Worm (Caenorhabditis elegans) whole organism, young adult: ENCODE data around the gene sna-2.

Source experiments
- B0035.1 ChIP-seq: sonication (generic microtip); optimal IDR thresholded peaks from 2 replicates; lab custom pipeline; 2016; ENCODE audit warnings: missing genetic modification characterization, mild to moderate bottlenecking, missing compliant biosample characterization, missing genotype, missing genetic modification reagents
- C17E4.6 ChIP-seq: fragments of 200-800 bp; sonication (Bioruptor generic); IDR thresholded peaks from 2 replicates; pipeline ENCODE4 v1.3.6; 2022; ENCODE audit warnings: missing genetic modification reagents, missing genetic modification characterization, missing compliant biosample characterization
- F10E7.11 ChIP-seq: sonication (generic microtip); optimal IDR thresholded peaks from 2 replicates; lab custom pipeline; 2017; ENCODE audit warnings: mild to moderate bottlenecking, missing genetic modification characterization, moderate library complexity, missing compliant biosample characterization
- F23B12.7 ChIP-seq: sonication (generic microtip); optimal IDR thresholded peaks from 2 replicates; lab custom pipeline; 2017; ENCODE audit warnings: missing genetic modification characterization, mild to moderate bottlenecking, missing compliant biosample characterization, antibody characterized with exemption, moderate library complexity; ENCODE audit not compliant: insufficient read depth
- F33H1.4 ChIP-seq: fragments of 200-800 bp; sonication (Bioruptor generic); IDR thresholded peaks from 2 replicates; pipeline ENCODE4 v1.3.6; 2022; ENCODE audit warnings: missing genetic modification reagents, missing genetic modification characterization, missing compliant biosample characterization
- F39B2.1 ChIP-seq: fragments of 200-800 bp; sonication (Bioruptor generic); IDR thresholded peaks from 2 replicates; pipeline ENCODE4 v1.3.6; 2022; ENCODE audit warnings: missing genetic modification reagents, missing genetic modification characterization, missing compliant biosample characterization
- F57C9.4 ChIP-seq: sonication (generic microtip); optimal IDR thresholded peaks from 2 replicates; lab custom pipeline; 2017; ENCODE audit warnings: mild to moderate bottlenecking, missing genetic modification characterization, missing compliant biosample characterization
- Y53F4B.3 ChIP-seq: fragments of 200-800 bp; sonication (Bioruptor generic); IDR thresholded peaks from 2 replicates; pipeline ENCODE4 v1.3.6; 2022; ENCODE audit warnings: missing genetic modification reagents, missing genetic modification characterization, missing compliant biosample characterization
- Y53G8AR.9 ChIP-seq: fragments of 200-800 bp; sonication (Bioruptor generic); conservative IDR thresholded peaks from 2 replicates; pipeline ENCODE4 v1.3.6; 2022; ENCODE audit warnings: missing genetic modification reagents, missing genetic modification characterization, missing compliant biosample characterization
- Y79H2A.3 ChIP-seq: fragments of 200-800 bp; sonication (Bioruptor generic); conservative IDR thresholded peaks from 2 replicates; pipeline ENCODE4 v1.3.6; 2022; ENCODE audit warnings: missing genetic modification reagents, missing genetic modification characterization, missing compliant biosample characterization
- ZK185.1 ChIP-seq: sonication (generic microtip); optimal IDR thresholded peaks from 2 replicates; lab custom pipeline; 2016; ENCODE audit warnings: mild to moderate bottlenecking, missing genetic modification characterization, missing compliant biosample characterization; ENCODE audit not compliant: poor library complexity, severe bottlenecking
- ama-1 ChIP-seq, 3 experiments: fragments of 150-350 bp in 1 of 3; sonication (generic microtip) in 2 of 3; optimal IDR thresholded peaks; 2 replicates each; lab custom pipeline; 2014 to 2018; ENCODE audit warnings: missing biosample characterization in 2 of 3, missing genetic modification characterization in 2 of 3, missing genetic modification reagents in 2 of 3
- aptf-2 ChIP-seq: fragments of 200-800 bp; sonication (Bioruptor generic); conservative IDR thresholded peaks from 2 replicates; pipeline ENCODE4 v1.3.6; 2022; ENCODE audit warnings: missing genetic modification reagents, missing genetic modification characterization, missing compliant biosample characterization
- attf-5 ChIP-seq: fragments of 200-800 bp; sonication (Bioruptor generic); optimal IDR thresholded peaks from 2 replicates; lab custom pipeline; 2018; ENCODE audit warnings: mild to moderate bottlenecking, missing genetic modification characterization, missing compliant biosample characterization
- attf-6 ChIP-seq: fragments of 200-800 bp; sonication (Bioruptor generic); IDR thresholded peaks from 2 replicates; pipeline ENCODE4 v1.3.6; 2022; ENCODE audit warnings: missing genetic modification reagents, missing genetic modification characterization, missing compliant biosample characterization
- dpff-1 ChIP-seq: sonication (generic microtip); optimal IDR thresholded peaks from 2 replicates; lab custom pipeline; 2017; ENCODE audit warnings: mild to moderate bottlenecking, missing genetic modification characterization, missing compliant biosample characterization
- efl-1 ChIP-seq: fragments of 150-350 bp; optimal IDR thresholded peaks from 2 replicates; lab custom pipeline; 2014; ENCODE audit warnings: missing biosample characterization, missing genetic modification reagents, missing genetic modification characterization
- him-1 ChIP-seq: sonication (generic microtip); optimal IDR thresholded peaks from 2 replicates; lab custom pipeline; 2016; ENCODE audit warnings: missing genotype, missing genetic modification reagents, missing genetic modification characterization, missing compliant biosample characterization
- hrde-1 ChIP-seq: sonication (generic microtip); optimal IDR thresholded peaks from 2 replicates; lab custom pipeline; 2016; ENCODE audit warnings: missing genetic modification characterization, mild to moderate bottlenecking, missing compliant biosample characterization, moderate library complexity, missing genotype, missing genetic modification reagents, borderline replicate concordance
- lag-1 ChIP-seq: fragments of 200-800 bp; sonication (Bioruptor generic); IDR thresholded peaks from 2 replicates; pipeline ENCODE4 v1.3.6; 2022; ENCODE audit warnings: missing genetic modification reagents, missing genetic modification characterization, missing compliant biosample characterization
- let-526 ChIP-seq: fragments of 200-800 bp; sonication (Bioruptor generic); IDR thresholded peaks from 2 replicates; pipeline ENCODE4 v1.3.6; 2022; ENCODE audit warnings: missing genetic modification reagents, missing genetic modification characterization, missing compliant biosample characterization
- let-607 ChIP-seq, 2 experiments: fragments of 200-800 bp in 1 of 2; sonication (Bioruptor generic) in 1 of 2; sonication (generic microtip) in 1 of 2; optimal IDR thresholded peaks; 2 replicates each; lab custom pipeline; 2016 to 2018; ENCODE audit warnings: mild to moderate bottlenecking in 2 of 2, missing compliant biosample characterization in 2 of 2, missing genetic modification characterization in 2 of 2, moderate library complexity in 2 of 2, missing genotype in 1 of 2
- lin-40 ChIP-seq: sonication (generic microtip); optimal IDR thresholded peaks from 2 replicates; lab custom pipeline; 2016; ENCODE audit warnings: missing genetic modification characterization, mild to moderate bottlenecking, missing compliant biosample characterization, missing genotype, missing genetic modification reagents
- lin-54 ChIP-seq: fragments of 200-800 bp; sonication (Bioruptor generic); optimal IDR thresholded peaks from 2 replicates; lab custom pipeline; 2018; ENCODE audit warnings: mild to moderate bottlenecking, missing genetic modification characterization, missing compliant biosample characterization
- lsl-1 ChIP-seq: fragments of 200-800 bp; sonication (Bioruptor generic); optimal IDR thresholded peaks from 2 replicates; lab custom pipeline; 2018; ENCODE audit warnings: mild to moderate bottlenecking, missing genetic modification characterization, moderate library complexity, missing compliant biosample characterization
- madf-8 ChIP-seq: fragments of 200-800 bp; sonication (Bioruptor generic); conservative IDR thresholded peaks from 2 replicates; pipeline ENCODE4 v1.3.6; 2022; ENCODE audit warnings: missing genetic modification reagents, missing genetic modification characterization, missing compliant biosample characterization
- mcd-1 ChIP-seq: fragments of 200-800 bp; sonication (Bioruptor generic); IDR thresholded peaks from 2 replicates; pipeline ENCODE4 v1.3.6; 2022; ENCODE audit warnings: missing genetic modification reagents, missing genetic modification characterization, missing compliant biosample characterization
- nfya-1 ChIP-seq: sonication (generic microtip); optimal IDR thresholded peaks from 2 replicates; lab custom pipeline; 2017; ENCODE audit warnings: antibody characterized with exemption, missing compliant biosample characterization, missing genetic modification characterization, borderline replicate concordance; ENCODE audit not compliant: insufficient read depth
- nfya-2 ChIP-seq: fragments of 200-800 bp; sonication (Bioruptor generic); IDR thresholded peaks from 2 replicates; pipeline ENCODE4 v1.3.6; 2022; ENCODE audit warnings: missing genetic modification reagents, missing genetic modification characterization, missing compliant biosample characterization
- pbrm-1 ChIP-seq: fragments of 200-800 bp; sonication (Bioruptor generic); IDR thresholded peaks from 2 replicates; pipeline ENCODE4 v1.3.6; 2022; ENCODE audit warnings: missing genetic modification reagents, missing genetic modification characterization, missing compliant biosample characterization
- rcor-1 ChIP-seq: fragments of 200-800 bp; sonication (Bioruptor generic); IDR thresholded peaks from 2 replicates; pipeline ENCODE4 v1.3.6; 2022; ENCODE audit warnings: missing genetic modification reagents, missing genetic modification characterization, missing compliant biosample characterization
- rec-8 ChIP-seq, 2 experiments: sonication (generic microtip); optimal IDR thresholded peaks; 2 replicates each; lab custom pipeline; 2016; ENCODE audit warnings: mild to moderate bottlenecking in 2 of 2, missing genetic modification characterization in 2 of 2, missing genetic modification reagents in 2 of 2, missing genotype in 2 of 2, missing biosample characterization in 1 of 2, missing compliant biosample characterization in 1 of 2, moderate library complexity in 1 of 2
- repo-1 ChIP-seq: sonication (generic microtip); optimal IDR thresholded peaks from 2 replicates; lab custom pipeline; 2017; ENCODE audit warnings: mild to moderate bottlenecking, missing genetic modification characterization, missing compliant biosample characterization
- sdz-38 ChIP-seq: sonication (generic microtip); optimal IDR thresholded peaks from 2 replicates; lab custom pipeline; 2016; ENCODE audit warnings: missing genotype, missing genetic modification characterization, missing compliant biosample characterization
- sptf-2 ChIP-seq: fragments of 200-800 bp; sonication (Bioruptor generic); optimal IDR thresholded peaks from 2 replicates; lab custom pipeline; 2018; ENCODE audit warnings: mild to moderate bottlenecking, missing genetic modification characterization, missing compliant biosample characterization
- tlf-1 ChIP-seq: fragments of 200-800 bp; sonication (Bioruptor generic); optimal IDR thresholded peaks from 2 replicates; lab custom pipeline; 2018; ENCODE audit warnings: mild to moderate bottlenecking, missing genetic modification characterization, missing compliant biosample characterization
- unc-62 ChIP-seq: fragments of 150-350 bp; optimal IDR thresholded peaks from 2 replicates; lab custom pipeline; 2014; ENCODE audit warnings: missing biosample characterization, missing genetic modification reagents, missing genetic modification characterization
- zim-3 ChIP-seq: sonication (generic microtip); optimal IDR thresholded peaks from 2 replicates; lab custom pipeline; 2017; ENCODE audit warnings: mild to moderate bottlenecking, missing genetic modification characterization, moderate library complexity, missing compliant biosample characterization
- ztf-22 ChIP-seq: fragments of 200-800 bp; sonication (Bioruptor generic); optimal IDR thresholded peaks from 2 replicates; lab custom pipeline; 2018; ENCODE audit warnings: mild to moderate bottlenecking, missing genetic modification characterization, moderate library complexity, missing compliant biosample characterization
- ztf-28 ChIP-seq: fragments of 200-800 bp; sonication (Bioruptor generic); IDR thresholded peaks from 2 replicates; pipeline ENCODE4 v1.3.6; 2022; ENCODE audit warnings: missing genetic modification reagents, missing genetic modification characterization, missing compliant biosample characterization
- ztf-3 ChIP-seq: fragments of 200-800 bp; sonication (Bioruptor generic); optimal IDR thresholded peaks from 2 replicates; lab custom pipeline; 2018; ENCODE audit warnings: mild to moderate bottlenecking, missing genetic modification characterization, missing compliant biosample characterization

The sna-2 gene

ce11 chrIV:9739001-9739400 lies 38.4 kb downstream of the sna-2 start (continued):
- TF ChIP-seq unc-62 = no peak
- TF ChIP-seq Y53G8AR.9 = 0 out of 2 replicates have a peak, but pooled peaks have one; percentile 65
- TF ChIP-seq Y53F4B.3 (GFP tag; lab: Robert Waterston, UW) = no peak
- TF ChIP-seq dpff-1 = no peak
- TF ChIP-seq ztf-28 (GFP tag; lab: Robert Waterston, UW) = no peak
- no peak for TF ChIP-seq sdz-38 (tag; lab: Kevin White, UChicago)
- TF ChIP-seq ama-1 (optimal IDR thresholded peaks at IDR 0.05; lab: Kevin White, UChicago) = no peak
- TF ChIP-seq ama-1 (GFP tag; optimal IDR thresholded peaks at IDR 0.05; lab: Kevin White, UChicago) = peak in 1 of 2 experiments; percentile 22
- peak; percentile 58 for TF ChIP-seq attf-6 (GFP tag; lab: Robert Waterston, UW)
- TF ChIP-seq F39B2.1 = 0 out of 2 replicates have a peak, but pooled peaks have one; percentile 34
- no peak for TF ChIP-seq nfya-2
- peak; percentile 13 for TF ChIP-seq repo-1 (tag; lab: Kevin White, UChicago)
- TF ChIP-seq let-526 (GFP tag; lab: Robert Waterston, UW) = no peak
- TF ChIP-seq ztf-3 (GFP tag; lab: Kevin White, UChicago) = no peak
- TF ChIP-seq F57C9.4 (tag; lab: Kevin White, UChicago) = no peak
- no peak for TF ChIP-seq sptf-2
- TF ChIP-seq nfya-1 (tag; lab: Kevin White, UChicago) = no peak
- TF ChIP-seq F10E7.11 (tag; lab: Kevin White, UChicago) = no peak
- no peak for TF ChIP-seq rec-8 (tag; optimal IDR thresholded peaks at IDR 0.05; lab: Kevin White, UChicago)
- TF ChIP-seq lin-40 (tag; lab: Kevin White, UChicago) = no peak
- TF ChIP-seq lin-54 (GFP tag; lab: Kevin White, UChicago) = peak; percentile 37
- TF ChIP-seq aptf-2 = no peak
- peak; percentile 11 for TF ChIP-seq B0035.1
- TF ChIP-seq lsl-1 = peak; percentile 38
- TF ChIP-seq efl-1 = peak; percentile 33
- no peak for TF ChIP-seq pbrm-1 (GFP tag; lab: Robert Waterston, UW)
- peak; percentile 32; the same call in 1 of the 2 replicates for TF ChIP-seq F33H1.4 (GFP tag; lab: Robert Waterston, UW)
- TF ChIP-seq rcor-1 (GFP tag; lab: Robert Waterston, UW) = peak; percentile 51
- no peak for TF ChIP-seq mcd-1 (GFP tag; lab: Robert Waterston, UW)
- no peak for TF ChIP-seq lag-1 (GFP tag; lab: Robert Waterston, UW)
- TF ChIP-seq tlf-1 (GFP tag; lab: Kevin White, UChicago) = peak; percentile 59
- TF ChIP-seq C17E4.6 (GFP tag; lab: Robert Waterston, UW) = peak; percentile 70; the same call in 1 of the 2 replicates
- TF ChIP-seq madf-8 (GFP tag; lab: Robert Waterston, UW) = no peak
- TF ChIP-seq attf-5 = no peak
- no peak for TF ChIP-seq ZK185.1 (tag; lab: Kevin White, UChicago)
- peak; percentile 35 for TF ChIP-seq him-1 (tag; lab: Kevin White, UChicago)
- peak; percentile 79 for TF ChIP-seq hrde-1 (tag; lab: Kevin White, UChicago)
- no peak for TF ChIP-seq let-607 (tag; optimal IDR thresholded peaks at IDR 0.05; lab: Kevin White, UChicago)

ce11 chrIV:9738194-9738593 lies 39.2 kb downstream of the sna-2 start, which contains the start of gene C28D4.10:
C28D4.10 (plus strand) TSS chrIV:9738494.
- TF ChIP-seq tlf-1 (GFP tag; lab: Kevin White, UChicago) (no peak), ztf-22 (GFP tag; lab: Kevin White, UChicago) (no peak), Y79H2A.3 (GFP tag; lab: Robert Waterston, UW) (no peak), F23B12.7 (tag; lab: Kevin White, UChicago) (no peak), sdz-38 (tag; lab: Kevin White, UChicago) (no peak), lin-40 (tag; lab: Kevin White, UChicago) (no peak), zim-3 (tag; lab: Kevin White, UChicago) (no peak)
- TF ChIP-seq, all 124 proteins: peak for 0
